Worm (Caenorhabditis elegans) whole organism, L1 larva: Measurements from ENCODE around the gene F11D11.3.

Experiments used
- ama-1 ChIP-seq: fragments of 150-350 bp; optimal IDR thresholded peaks from 2 replicates; lab custom pipeline; 2014
- ceh-82 ChIP-seq, 3 experiments: fragments of 150-350 bp in 1 of 3; sonication (generic microtip) in 2 of 3; optimal IDR thresholded peaks; 2 replicates each; lab custom pipeline; 2014 to 2017; ENCODE audit warnings: missing biosample characterization in 3 of 3, missing genetic modification characterization in 3 of 3
- ceh-90 ChIP-seq: sonication (generic microtip); optimal IDR thresholded peaks from 2 replicates; lab custom pipeline; 2016; ENCODE audit warnings: missing genetic modification characterization, missing compliant biosample characterization
- dpl-1 ChIP-seq, 3 experiments: fragments of 150-350 bp in 2 of 3; sonication (generic microtip) in 1 of 3; optimal IDR thresholded peaks; 2 replicates each; lab custom pipeline; 2014 to 2017; ENCODE audit warnings: missing biosample characterization in 3 of 3, missing genetic modification characterization in 3 of 3, missing genetic modification reagents in 3 of 3
- efl-1 ChIP-seq, 4 experiments: fragments of 150-350 bp; optimal IDR thresholded peaks in 3 of 4; peaks in 1 of 4; 1 replicate in 1 of 4; 2 replicates in 3 of 4; lab custom pipeline; 2014; ENCODE audit warnings: missing biosample characterization in 2 of 4, missing genetic modification characterization in 2 of 4, missing genetic modification reagents in 2 of 4
- elt-2 ChIP-seq: sonication (generic microtip); optimal IDR thresholded peaks from 2 replicates; lab custom pipeline; 2016; ENCODE audit warnings: missing genetic modification characterization, mild to moderate bottlenecking, inconsistent platforms, missing compliant biosample characterization, missing genetic modification reagents
- nhr-12 ChIP-seq: sonication (generic microtip); optimal IDR thresholded peaks from 2 replicates; lab custom pipeline; 2017; ENCODE audit warnings: missing biosample characterization, missing genetic modification characterization
- snpc-4 ChIP-seq: fragments of 150-350 bp; optimal IDR thresholded peaks from 2 replicates; lab custom pipeline; 2014; ENCODE audit warnings: missing biosample characterization, missing genetic modification characterization
- swsn-7 ChIP-seq: sonication (generic microtip); optimal IDR thresholded peaks from 2 replicates; lab custom pipeline; 2016; ENCODE audit warnings: missing genetic modification characterization, missing compliant biosample characterization
- unc-130 ChIP-seq: fragments of 150-350 bp; optimal IDR thresholded peaks from 2 replicates; lab custom pipeline; 2017; ENCODE audit warnings: missing biosample characterization, missing genetic modification characterization, inconsistent platforms

DNA sequence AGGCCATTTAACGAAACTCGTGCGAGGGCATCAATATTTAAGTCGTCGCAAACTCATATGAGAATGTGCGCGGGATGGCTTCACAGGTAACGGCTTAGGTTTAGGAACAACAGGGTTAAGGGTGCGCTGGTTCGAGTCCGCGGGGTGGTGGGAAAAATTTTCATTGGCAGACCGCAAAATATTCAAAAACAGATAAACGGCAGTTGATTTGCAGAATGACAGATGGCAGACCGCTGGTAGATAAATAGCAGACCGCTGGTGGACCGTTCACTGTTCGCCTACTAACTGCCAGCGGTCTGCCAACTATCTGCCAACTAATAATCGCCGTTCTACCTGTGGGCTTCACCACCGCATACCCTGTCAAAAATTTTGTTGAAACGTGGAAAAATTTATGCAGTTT is 48.0 kb downstream of the F11D11.3 start:
- no peak for TF ChIP-seq ama-1 (lab: Kevin White, UChicago)
- TF ChIP-seq nhr-12 (tag; lab: Kevin White, UChicago), result no peak
- no peak for TF ChIP-seq swsn-7
- no peak for TF ChIP-seq efl-1 (optimal IDR thresholded peaks at IDR 0.05; lab: Kevin White, UChicago)
- TF ChIP-seq efl-1 (GFP tag; optimal IDR thresholded peaks at IDR 0.05 in 1 of 2; lab: Kevin White, UChicago), result no peak
- TF ChIP-seq ceh-82 (tag; optimal IDR thresholded peaks at IDR 0.05; lab: Kevin White, UChicago), result no peak
- TF ChIP-seq unc-130 (tag; lab: Kevin White, UChicago), result no peak
- TF ChIP-seq ceh-90 (tag; lab: Kevin White, UChicago), result no peak
- TF ChIP-seq elt-2 (tag; lab: Kevin White, UChicago), result no peak
- TF ChIP-seq dpl-1 (GFP tag; optimal IDR thresholded peaks at IDR 0.05; lab: Kevin White, UChicago), result no peak
- TF ChIP-seq snpc-4 (tag; lab: Kevin White, UChicago), result no peak
